Fruit fly (Drosophila melanogaster) whole organism, embryonic: ENCODE measurements around the gene zf30C.

ENCODE experiments used
- Ada2b ChIP-seq: fragments of 200-800 bp; sonication (Bioruptor generic); IDR thresholded peaks from 2 replicates; pipeline ENCODE4 v1.3.6; 2022; ENCODE audit warnings: missing biosample characterization, missing genetic modification characterization
- Atf3 ChIP-seq: fragments of 200-800 bp; sonication (Bioruptor generic); optimal IDR thresholded peaks from 3 replicates; lab custom pipeline; 2016; ENCODE audit warnings: missing biosample characterization, missing genetic modification characterization
- B-H2 ChIP-seq: fragments of 200-800 bp; sonication (Bioruptor generic); optimal IDR thresholded peaks from 2 replicates; lab custom pipeline; 2018; ENCODE audit warnings: missing biosample characterization, mild to moderate bottlenecking, missing genetic modification characterization
- Bgb ChIP-seq: fragments of 200-800 bp; sonication (Bioruptor generic); IDR thresholded peaks from 2 replicates; pipeline ENCODE4 v1.3.6; 2022; ENCODE audit warnings: missing biosample characterization, missing genetic modification characterization; ENCODE audit not compliant: partially characterized antibody
- CG10209 ChIP-seq: fragments of 200-800 bp; sonication (Bioruptor generic); optimal IDR thresholded peaks from 3 replicates; lab custom pipeline; 2017; ENCODE audit warnings: missing biosample characterization, mild to moderate bottlenecking, missing genetic modification characterization, missing genetic modification reagents
- CG1024 ChIP-seq: fragments of 200-800 bp; sonication (Bioruptor generic); IDR thresholded peaks from 2 replicates; pipeline ENCODE4 v1.3.6; 2022; ENCODE audit warnings: missing biosample characterization, missing genetic modification characterization
- CG15011 ChIP-seq: fragments of 200-800 bp; sonication (Bioruptor generic); optimal IDR thresholded peaks from 3 replicates; lab custom pipeline; 2018; ENCODE audit warnings: missing biosample characterization, mild to moderate bottlenecking, missing genetic modification characterization
- CG15269 ChIP-seq: fragments of 200-800 bp; sonication (Bioruptor generic); optimal IDR thresholded peaks from 2 replicates; lab custom pipeline; 2018; ENCODE audit warnings: missing biosample characterization, mild to moderate bottlenecking, missing genetic modification characterization, moderate library complexity
- CG17385 ChIP-seq: fragments of 200-800 bp; sonication (Bioruptor generic); optimal IDR thresholded peaks from 3 replicates; lab custom pipeline; 2018; ENCODE audit warnings: missing biosample characterization, mild to moderate bottlenecking, missing genetic modification characterization
- CG2116 ChIP-seq: fragments of 200-800 bp; sonication (Bioruptor generic); optimal IDR thresholded peaks from 3 replicates; lab custom pipeline; 2018; ENCODE audit warnings: missing biosample characterization, mild to moderate bottlenecking, missing genetic modification characterization
- CG3726 ChIP-seq: fragments of 200-800 bp; sonication (Bioruptor generic); IDR thresholded peaks from 3 replicates; pipeline ENCODE4, ENCODE4 v1.3.6; 2022; ENCODE audit warnings: missing biosample characterization, missing genetic modification characterization
- CG7372 ChIP-seq: fragments of 200-800 bp; sonication (Bioruptor generic); IDR thresholded peaks from 2 replicates; pipeline ENCODE4 v1.3.6; 2022; ENCODE audit warnings: missing biosample characterization, missing genetic modification characterization
- CG7556 ChIP-seq: fragments of 200-800 bp; sonication (Bioruptor generic); optimal IDR thresholded peaks from 2 replicates; lab custom pipeline; 2017; ENCODE audit warnings: missing biosample characterization, mild to moderate bottlenecking, missing genetic modification characterization
- CG7786 ChIP-seq: fragments of 200-800 bp; sonication (Bioruptor generic); optimal IDR thresholded peaks from 2 replicates; lab custom pipeline; 2016; ENCODE audit warnings: missing biosample characterization, missing genetic modification characterization
- CG8281 ChIP-seq: fragments of 200-800 bp; sonication (Bioruptor generic); optimal IDR thresholded peaks from 2 replicates; lab custom pipeline; 2018; ENCODE audit warnings: missing biosample characterization, mild to moderate bottlenecking, missing genetic modification characterization, moderate library complexity
- CG9817 ChIP-seq: fragments of 200-800 bp; sonication (Bioruptor generic); optimal IDR thresholded peaks from 2 replicates; lab custom pipeline; 2018; ENCODE audit warnings: missing biosample characterization, mild to moderate bottlenecking, missing genetic modification characterization, moderate library complexity
- CHES-1-like ChIP-seq: fragments of 200-800 bp; sonication (Bioruptor generic); optimal IDR thresholded peaks from 2 replicates; lab custom pipeline; 2016; ENCODE audit warnings: missing biosample characterization, missing genetic modification characterization
- Dbx ChIP-seq: fragments of 200-800 bp; sonication (Bioruptor generic); IDR thresholded peaks from 3 replicates; pipeline ENCODE4 v1.3.6; 2022; ENCODE audit warnings: missing biosample characterization, missing genetic modification characterization
- Dll ChIP-seq: fragments of 200-800 bp; sonication (Bioruptor generic); IDR thresholded peaks from 4 replicates; pipeline ENCODE4 v1.3.6; 2022; ENCODE audit warnings: missing biosample characterization, missing genetic modification characterization; ENCODE audit not compliant: partially characterized antibody
- Hand ChIP-seq: fragments of 200-800 bp; sonication (Bioruptor generic); optimal IDR thresholded peaks from 2 replicates; lab custom pipeline; 2017; ENCODE audit warnings: mild to moderate bottlenecking, missing biosample characterization, missing genetic modification reagents, missing genetic modification characterization
- HmgD ChIP-seq: fragments of 200-800 bp; sonication (Bioruptor generic); optimal IDR thresholded peaks from 3 replicates; lab custom pipeline; 2016; ENCODE audit warnings: missing biosample characterization, missing genetic modification characterization
- Hr39 ChIP-seq: fragments of >200 bp; optimal IDR thresholded peaks from 2 replicates; lab custom pipeline; 2017
- NC2α ChIP-seq: fragments of 200-800 bp; sonication (Bioruptor generic); optimal IDR thresholded peaks from 2 replicates; lab custom pipeline; 2016; ENCODE audit warnings: missing biosample characterization, missing genetic modification characterization
- Nf-YA ChIP-seq: fragments of 200-800 bp; sonication (Bioruptor generic); IDR thresholded peaks from 2 replicates; pipeline ENCODE4 v1.3.6; 2022; ENCODE audit warnings: missing biosample characterization, missing genetic modification characterization
- Poxn ChIP-seq: fragments of 200-800 bp; sonication (Bioruptor generic); IDR thresholded peaks from 2 replicates; pipeline ENCODE4 v1.3.6; 2022; ENCODE audit warnings: missing biosample characterization, missing genetic modification characterization
- Xrp1 ChIP-seq: fragments of 200-800 bp; sonication (Bioruptor generic); IDR thresholded peaks from 2 replicates; pipeline ENCODE4 v1.3.6; 2022; ENCODE audit warnings: missing biosample characterization, missing genetic modification characterization
- abd-A ChIP-seq: fragments of 200-800 bp; sonication (Bioruptor generic); optimal IDR thresholded peaks from 3 replicates; lab custom pipeline; 2019; ENCODE audit warnings: missing biosample characterization, mild to moderate bottlenecking, missing genetic modification characterization, moderate library complexity
- al ChIP-seq: fragments of 200-800 bp; sonication (Bioruptor generic); IDR thresholded peaks from 2 replicates; pipeline ENCODE4 v1.3.6; 2022; ENCODE audit warnings: missing biosample characterization, missing genetic modification characterization
- ase ChIP-seq: fragments of 200-800 bp; sonication (Bioruptor generic); IDR thresholded peaks from 3 replicates; pipeline ENCODE4 v1.3.6; 2022; ENCODE audit warnings: missing biosample characterization, missing genetic modification characterization
- cg ChIP-seq: fragments of 200-800 bp; sonication (Bioruptor generic); optimal IDR thresholded peaks from 3 replicates; lab custom pipeline; 2019; ENCODE audit warnings: missing biosample characterization, mild to moderate bottlenecking, missing genetic modification characterization, moderate library complexity
- chinmo ChIP-seq: fragments of 200-800 bp; sonication (Bioruptor generic); IDR thresholded peaks from 4 replicates; pipeline ENCODE4 v1.3.6; 2022; ENCODE audit warnings: missing biosample characterization, missing genetic modification characterization; ENCODE audit not compliant: partially characterized antibody
- ci ChIP-seq: fragments of 200-800 bp; sonication (Bioruptor generic); IDR thresholded peaks from 3 replicates; pipeline ENCODE4 v1.3.6; 2022; ENCODE audit warnings: missing biosample characterization, missing genetic modification characterization
- cwo ChIP-seq: fragments of 200-800 bp; sonication (Bioruptor generic); optimal IDR thresholded peaks from 3 replicates; lab custom pipeline; 2017; ENCODE audit warnings: missing biosample characterization, missing genetic modification characterization, mild to moderate bottlenecking, moderate library complexity, missing genetic modification reagents
- exex ChIP-seq: fragments of 200-800 bp; sonication (Bioruptor generic); optimal IDR thresholded peaks from 4 replicates; lab custom pipeline; 2018; ENCODE audit warnings: missing biosample characterization, mild to moderate bottlenecking, missing genetic modification characterization, moderate library complexity
- fd96Cb ChIP-seq: fragments of 200-800 bp; sonication (Bioruptor generic); optimal IDR thresholded peaks from 2 replicates; lab custom pipeline; 2018; ENCODE audit warnings: missing biosample characterization, mild to moderate bottlenecking, missing genetic modification characterization, moderate library complexity
- gcm ChIP-seq: fragments of 200-800 bp; sonication (Bioruptor generic); optimal IDR thresholded peaks from 2 replicates; lab custom pipeline; 2019; ENCODE audit warnings: missing biosample characterization, mild to moderate bottlenecking, missing genetic modification characterization, moderate library complexity
- jigr1 ChIP-seq: fragments of 200-800 bp; sonication (Bioruptor generic); IDR thresholded peaks from 3 replicates; pipeline ENCODE4 v1.3.6; 2022; ENCODE audit warnings: missing biosample characterization, missing genetic modification characterization
- jing ChIP-seq: fragments of 200-800 bp; sonication (Bioruptor generic); optimal IDR thresholded peaks from 2 replicates; lab custom pipeline; 2018; ENCODE audit warnings: missing biosample characterization, mild to moderate bottlenecking, missing genetic modification characterization
- lab ChIP-seq: fragments of 200-800 bp; sonication (Bioruptor generic); optimal IDR thresholded peaks from 3 replicates; lab custom pipeline; 2017; ENCODE audit warnings: missing biosample characterization, missing genetic modification characterization, mild to moderate bottlenecking, moderate library complexity, missing genetic modification reagents
- maf-S ChIP-seq: fragments of 200-800 bp; sonication (Bioruptor generic); optimal IDR thresholded peaks from 2 replicates; lab custom pipeline; 2016; ENCODE audit warnings: missing biosample characterization, missing genetic modification characterization
- mld ChIP-seq: fragments of 200-800 bp; sonication (Bioruptor generic); IDR thresholded peaks from 3 replicates; pipeline ENCODE4 v1.3.6; 2022; ENCODE audit warnings: missing biosample characterization, missing genetic modification characterization; ENCODE audit not compliant: partially characterized antibody
- otp ChIP-seq: fragments of 200-800 bp; sonication (Bioruptor generic); IDR thresholded peaks from 3 replicates; pipeline ENCODE4, ENCODE4 v1.3.6; 2022; ENCODE audit warnings: missing biosample characterization, missing genetic modification characterization
- pho ChIP-seq: fragments of 200-800 bp; sonication (Bioruptor generic); optimal IDR thresholded peaks from 2 replicates; lab custom pipeline; 2016; ENCODE audit warnings: missing biosample characterization, missing genetic modification characterization
- salm ChIP-seq: fragments of 200-800 bp; sonication (Bioruptor generic); optimal IDR thresholded peaks from 2 replicates; lab custom pipeline; 2018; ENCODE audit warnings: missing biosample characterization, mild to moderate bottlenecking, missing genetic modification characterization
- scrt ChIP-seq: fragments of 200-800 bp; sonication (Bioruptor generic); optimal IDR thresholded peaks from 2 replicates; lab custom pipeline; 2018; ENCODE audit warnings: missing biosample characterization, mild to moderate bottlenecking, missing genetic modification characterization, moderate library complexity
- sens ChIP-seq: fragments of 200-800 bp; sonication (Bioruptor generic); peaks from one replicate; lab custom pipeline; 2016; ENCODE audit warnings: missing biosample characterization, missing genetic modification characterization
- so ChIP-seq: fragments of 200-800 bp; sonication (Bioruptor generic); IDR thresholded peaks from 3 replicates; pipeline ENCODE4 v1.3.6; 2022; ENCODE audit warnings: missing biosample characterization, missing genetic modification characterization
- sob ChIP-seq: fragments of 200-800 bp; sonication (Bioruptor generic); IDR thresholded peaks from 2 replicates; pipeline ENCODE4 v1.3.6; 2022; ENCODE audit warnings: missing biosample characterization, missing genetic modification characterization

zf30C gene

dm6 chr2L:9757990-9758814 lies at the start of gene zf30C (continued):
- TF ChIP-seq jigr1 (GFP tag; lab: Robert Waterston, UW) (peak; percentile 74; the same call in 1 of the 3 replicates), ase (peak; percentile 77), Dbx (GFP tag; lab: Robert Waterston, UW) (peak; percentile 89), CG9817 (tag; lab: Kevin White, UChicago) (peak; percentile 85), CG1024 (GFP tag; lab: Robert Waterston, UW) (peak; percentile 82), otp (GFP tag; lab: Robert Waterston, UW) (peak; percentile 84), sens (GFP tag; lab: Kevin White, UChicago) (peak; percentile 97), CG7556 (GFP tag; lab: Kevin White, UChicago) (peak; percentile 71), chinmo (0 out of 4 replicates have a peak, but pooled peaks have one; percentile 22), Nf-YA (peak; percentile 30; the same call in 1 of the 2 replicates), cg (peak; percentile 31), gcm (GFP tag; lab: Kevin White, UChicago) (peak; percentile 26), CG7372 (GFP tag; lab: Robert Waterston, UW) (no peak), NC2α (peak; percentile 76), scrt (GFP tag; lab: Kevin White, UChicago) (peak; percentile 58), jing (GFP tag; lab: Kevin White, UChicago) (peak; percentile 50), Hr39 (lab: Kevin White, UChicago) (no peak), sob (GFP tag; lab: Robert Waterston, UW) (peak; percentile 88), CHES-1-like (peak; percentile 93), maf-S (GFP tag; lab: Kevin White, UChicago) (peak; percentile 88), CG7786 (peak; percentile 95), CG15269 (tag; lab: Kevin White, UChicago) (peak; percentile 77), pho (GFP tag; lab: Kevin White, UChicago) (peak; percentile 88), HmgD (GFP tag; lab: Kevin White, UChicago) (peak; percentile 90), CG3726 (GFP tag; lab: Robert Waterston, UW) (peak; percentile 86; the same call in 2 of the 3 replicates), Xrp1 (GFP tag; lab: Robert Waterston, UW) (peak; percentile 76), abd-A (tag; lab: Kevin White, UChicago) (peak; percentile 16), CG15011 (GFP tag; lab: Kevin White, UChicago) (peak; percentile 26), CG10209 (peak; percentile 66), fd96Cb (tag; lab: Kevin White, UChicago) (peak; percentile 53), Poxn (peak; percentile 48; the same call in 1 of the 2 replicates), ci (GFP tag; lab: Robert Waterston, UW) (peak; percentile 95), lab (GFP tag; lab: Kevin White, UChicago) (peak; percentile 85), Atf3 (GFP tag; lab: Kevin White, UChicago) (peak; percentile 84), Dll (GFP tag; lab: Robert Waterston, UW) (peak; percentile 25; the same call in 3 of the 4 replicates), CG8281 (tag; lab: Kevin White, UChicago) (peak; percentile 46), al (GFP tag; lab: Robert Waterston, UW) (peak; percentile 82), Hand (peak; percentile 32), salm (peak; percentile 29), Ada2b (GFP tag; lab: Robert Waterston, UW) (peak; percentile 76), CG2116 (peak; percentile 99), Bgb (peak; percentile 63), cwo (GFP tag; lab: Kevin White, UChicago) (peak; percentile 48), so (GFP tag; lab: Robert Waterston, UW) (peak; percentile 68; the same call in 2 of the 3 replicates), B-H2 (peak; percentile 79), exex (tag; lab: Kevin White, UChicago) (peak; percentile 37), mld (no peak), CG17385 (GFP tag; lab: Kevin White, UChicago) (peak; percentile 73)
